Fruit fly (Drosophila melanogaster) whole organism: ENCODE results near the gene tex.

ENCODE experiments used
- CG8478 ChIP-seq: fragments of >200 bp; optimal IDR thresholded peaks from 2 replicates; lab custom pipeline; 2018; ENCODE audit warnings: inconsistent platforms
- Dll ChIP-seq: fragments of >200 bp; optimal IDR thresholded peaks from 2 replicates; lab custom pipeline; 2017
- EcR ChIP-seq, 2 experiments: fragments of >200 bp; optimal IDR thresholded peaks; 2 replicates each; lab custom pipeline; 2017; ENCODE audit warnings: missing biosample characterization in 2 of 2, missing genetic modification characterization in 2 of 2, missing genetic modification reagents in 2 of 2
- pan ChIP-seq: fragments of >200 bp; optimal IDR thresholded peaks from 2 replicates; lab custom pipeline; 2017
- psq ChIP-seq: fragments of >200 bp; optimal IDR thresholded peaks from 2 replicates; lab custom pipeline; 2017
- usp ChIP-seq: fragments of >200 bp; optimal IDR thresholded peaks from 2 replicates; lab custom pipeline; 2017; ENCODE audit warnings: missing biosample characterization, missing genetic modification characterization, mixed read lengths

DNA sequence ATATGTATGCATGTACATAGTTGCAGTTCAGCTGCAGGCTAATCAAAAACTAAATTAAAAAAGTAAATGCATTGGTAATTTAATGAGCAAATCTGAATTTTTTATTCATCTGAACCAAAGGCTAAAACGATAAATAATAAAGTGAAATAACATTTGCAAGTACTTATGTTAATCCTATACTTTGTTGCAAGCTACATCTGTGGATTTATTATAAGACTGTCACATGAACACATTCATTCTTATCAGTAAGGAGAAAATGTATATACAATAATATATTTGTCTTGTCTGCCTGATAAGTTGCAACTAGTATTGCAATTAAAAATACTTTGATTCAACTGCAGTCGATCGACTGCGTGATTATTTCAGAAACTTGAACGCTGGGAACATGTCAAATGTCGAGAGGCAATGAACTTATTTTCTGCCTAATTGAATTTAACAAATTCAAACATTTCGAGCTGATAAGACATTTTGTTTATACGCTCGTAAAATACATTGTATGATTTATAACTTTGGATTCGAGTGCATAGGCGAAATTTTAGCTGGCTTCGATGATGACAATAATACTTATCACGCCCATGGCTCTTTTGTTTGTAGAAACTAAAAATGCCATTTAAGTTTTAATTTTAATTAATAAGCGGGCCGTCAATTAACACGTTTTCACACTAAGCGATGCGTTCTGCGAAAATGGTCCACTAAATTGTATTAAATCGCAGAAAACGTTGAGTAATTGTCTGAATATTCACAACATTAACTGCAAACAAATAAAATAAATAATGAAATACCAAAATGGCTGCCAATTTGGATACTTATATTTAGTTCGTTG is 19.7 kb upstream of the tex start:
- TF ChIP-seq psq (no peak), pan (lab: Kevin White, UChicago) (no peak), CG8478 (no peak), usp (GFP tag; lab: Kevin White, UChicago) (no peak), EcR (GFP tag; optimal IDR thresholded peaks at IDR 0.05; lab: Kevin White, UChicago) (no peak), Dll (lab: Kevin White, UChicago) (no peak)
